Fruit fly (Drosophila melanogaster) Kc167 (cell line): ENCODE data around the gene CG13970.

ENCODE experiments used
- Myc ChIP-seq: fragments of >200 bp; optimal IDR thresholded peaks from 2 replicates; lab custom pipeline; 2017; ENCODE audit warnings: missing external identifiers
- Sin3A ChIP-seq: fragments of >200 bp; optimal IDR thresholded peaks from 2 replicates; lab custom pipeline; 2018; ENCODE audit warnings: missing external identifiers
- h ChIP-seq: fragments of >200 bp; optimal IDR thresholded peaks from 3 replicates; lab custom pipeline; 2018; ENCODE audit warnings: missing external identifiers
- insv ChIP-seq: fragments of >200 bp; optimal IDR thresholded peaks from 3 replicates; lab custom pipeline; 2018; ENCODE audit warnings: missing external identifiers
- psq ChIP-seq: fragments of >200 bp; optimal IDR thresholded peaks from 2 replicates; lab custom pipeline; 2017; ENCODE audit warnings: missing external identifiers
- ttk ChIP-seq: sonication (Bioruptor generic); optimal IDR thresholded peaks from 2 replicates; lab custom pipeline; 2017; ENCODE audit warnings: missing external identifiers

CG13970 gene

DNA sequence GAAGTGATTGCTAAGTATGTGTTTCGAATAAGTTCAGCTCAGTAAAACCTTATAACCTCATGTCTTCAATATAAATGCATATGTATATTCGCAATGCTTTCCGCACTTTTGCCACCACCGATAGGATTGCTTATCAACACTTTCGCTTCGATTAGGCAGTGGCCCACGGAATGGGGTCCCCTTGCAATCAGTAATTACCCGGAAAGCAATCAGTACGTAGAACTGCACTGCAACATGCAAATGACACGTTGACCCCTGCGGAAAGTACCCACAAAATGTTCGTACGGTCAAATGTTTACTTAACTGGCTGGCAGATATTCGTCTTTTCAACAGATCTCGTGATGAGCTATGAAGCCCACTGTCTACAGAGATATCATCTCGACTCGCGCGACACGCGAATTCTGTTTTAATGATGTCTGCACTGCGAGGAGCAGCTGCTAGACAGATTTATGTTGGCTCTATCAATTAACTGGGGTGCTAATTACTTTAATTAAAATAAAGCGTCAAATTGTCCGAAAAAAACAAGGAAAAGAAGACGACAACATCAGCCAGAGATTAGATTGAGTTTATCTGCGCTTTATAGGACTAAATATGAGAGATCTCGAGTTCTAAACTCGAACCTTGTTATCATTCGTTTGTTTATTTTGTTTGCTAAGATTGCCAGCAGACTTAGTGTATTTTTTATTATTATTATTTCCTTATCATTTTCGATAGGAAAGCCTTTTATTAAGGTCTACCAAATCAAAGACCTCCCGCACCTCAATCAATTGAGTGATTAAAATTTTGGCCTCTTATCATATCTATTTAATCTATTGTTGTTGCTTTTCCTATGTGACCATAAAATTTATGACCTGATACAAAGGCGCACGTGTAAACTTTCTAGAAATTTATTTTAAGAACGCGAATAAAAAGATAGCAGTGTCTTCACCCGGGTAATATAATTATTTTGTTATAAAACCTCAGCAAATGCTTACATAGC, 26.2 kb downstream of the CG13970 start:
- TF ChIP-seq insv (lab: Kevin White, UChicago), result no peak
- no peak for TF ChIP-seq ttk (lab: Kevin White, UChicago)
- TF ChIP-seq Sin3A (lab: Kevin White, UChicago), result no peak
- TF ChIP-seq Myc (lab: Kevin White, UChicago), result no peak
- no peak for TF ChIP-seq h (lab: Kevin White, UChicago)
- TF ChIP-seq psq, result no peak

DNA sequence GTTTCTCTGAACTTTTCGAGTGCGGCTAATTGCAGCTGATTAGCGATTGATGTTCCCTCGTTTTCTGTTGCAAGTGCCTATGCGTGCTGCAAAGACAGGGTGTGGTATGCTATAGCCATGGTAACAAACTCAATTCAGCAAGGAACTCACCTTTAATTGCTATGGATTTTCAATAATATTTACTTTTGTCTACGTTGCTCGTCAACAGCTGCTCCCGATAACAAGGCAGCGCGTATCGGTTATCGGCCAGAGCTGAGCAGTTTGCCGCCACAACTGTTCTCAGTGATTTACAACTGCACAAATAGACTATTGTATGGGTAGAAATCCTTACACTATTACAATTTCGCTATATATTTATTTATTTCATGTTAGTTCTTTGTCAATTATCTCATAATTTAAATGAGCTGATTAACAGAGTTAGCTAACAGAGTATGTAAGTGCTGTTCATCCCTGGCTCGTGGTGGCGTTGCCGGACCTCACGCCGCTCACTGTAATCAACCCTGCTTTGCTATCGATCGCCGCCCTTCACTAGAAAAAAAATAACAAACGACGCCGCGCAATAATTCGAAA, 28.6 kb downstream of the CG13970 start, which contains the start of the genes pr and neb:
TSS of gene pr (minus strand) at position 225 of the 570 bp plus-strand sequence.
TSS of gene neb (plus strand) at position 524 of the 570 bp plus-strand sequence.
- TF ChIP-seq psq (no peak), h (lab: Kevin White, UChicago) (no peak), Sin3A (lab: Kevin White, UChicago) (no peak), ttk (lab: Kevin White, UChicago) (no peak), Myc (lab: Kevin White, UChicago) (no peak)

DNA sequence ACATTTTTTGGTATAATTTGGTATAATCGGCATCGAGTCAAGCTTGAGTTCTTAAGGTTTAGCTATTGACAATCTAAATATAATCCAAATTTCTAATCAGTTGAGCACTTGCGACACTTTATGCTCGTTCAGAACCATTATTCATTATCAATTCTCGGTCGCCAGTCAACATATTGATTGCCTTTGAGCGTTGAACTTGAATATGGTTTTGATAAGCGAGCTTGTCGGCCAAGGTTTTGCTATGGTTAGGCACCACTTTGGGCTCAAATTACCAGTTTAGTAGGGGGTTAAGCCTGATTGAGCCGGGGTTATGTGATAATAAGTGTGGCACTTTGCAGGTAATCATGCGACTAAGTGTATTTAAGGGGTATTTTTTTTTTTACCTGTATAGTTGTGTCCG, 29.6 kb downstream of the CG13970 start:
- TF ChIP-seq h (lab: Kevin White, UChicago) (no peak), insv (lab: Kevin White, UChicago) (no peak), Myc (lab: Kevin White, UChicago) (no peak), ttk (lab: Kevin White, UChicago) (no peak), psq (no peak), Sin3A (lab: Kevin White, UChicago) (no peak)

DNA sequence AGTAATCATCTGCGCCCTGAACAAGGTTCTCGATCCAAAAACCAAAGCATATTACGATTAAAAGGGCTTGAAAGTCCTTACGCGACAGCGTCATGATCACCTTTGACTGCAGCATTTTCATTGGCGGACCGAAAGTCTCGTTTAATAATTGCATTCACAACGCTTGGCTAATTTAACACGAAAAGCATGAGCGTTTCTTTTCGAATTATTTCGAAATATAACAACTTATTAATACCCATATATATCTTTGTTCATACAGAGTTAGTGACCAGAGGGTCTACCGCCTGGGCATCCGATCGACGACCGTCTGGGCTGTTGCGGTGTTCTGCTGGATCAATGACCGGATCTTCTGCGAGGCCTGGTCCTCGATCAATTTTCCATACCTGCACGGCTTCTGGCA, 31.9 kb downstream of the CG13970 start, which contains the start of gene CG10730:
TSS of gene CG10730 (minus strand) at position 101 of the 400 bp plus-strand sequence.
- TF ChIP-seq ttk (lab: Kevin White, UChicago) (no peak), insv (lab: Kevin White, UChicago) (no peak), Myc (lab: Kevin White, UChicago) (no peak), h (lab: Kevin White, UChicago) (no peak), Sin3A (lab: Kevin White, UChicago) (no peak), psq (no peak)

DNA sequence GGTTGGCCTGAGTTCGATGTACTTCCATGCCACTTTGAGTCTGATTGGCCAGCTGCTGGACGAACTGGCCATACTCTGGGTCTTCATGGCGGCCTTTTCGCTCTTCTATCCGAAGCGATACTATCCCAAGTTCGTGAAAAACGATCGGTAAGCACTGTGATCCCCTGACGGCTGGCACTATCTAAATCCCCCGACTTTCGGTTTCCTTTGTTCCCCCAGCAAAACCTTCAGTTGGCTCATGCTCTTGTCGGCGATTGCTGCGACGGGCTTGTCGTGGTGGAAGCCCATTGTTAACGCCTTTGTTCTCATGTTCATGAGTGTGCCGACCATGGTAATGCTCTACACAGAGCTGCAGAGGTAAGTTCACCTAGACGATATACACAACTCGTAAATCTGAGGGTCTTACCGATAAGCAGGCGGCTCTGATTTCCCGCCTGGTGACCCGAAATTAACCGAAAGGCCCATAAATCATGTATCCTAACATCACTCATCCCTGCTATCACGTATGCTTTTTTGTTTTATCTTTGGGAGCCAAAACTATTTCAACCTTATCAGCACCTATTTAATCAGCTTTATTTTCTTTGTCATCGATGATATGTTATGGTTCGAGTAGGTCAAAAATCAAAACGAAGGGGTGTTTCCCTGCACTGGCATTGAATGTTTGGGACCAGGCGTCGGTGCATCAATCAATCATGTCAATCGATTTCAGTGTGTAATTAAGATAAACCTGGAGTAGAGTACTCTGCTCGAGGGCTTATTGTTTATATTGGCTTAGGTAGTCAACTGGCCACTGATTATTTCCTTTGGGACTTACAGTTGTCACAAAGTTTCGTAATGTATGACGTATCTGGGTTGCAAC, 34.6 kb downstream of the CG13970 start:
- TF ChIP-seq h (lab: Kevin White, UChicago), result no peak
- no peak for TF ChIP-seq Myc (lab: Kevin White, UChicago)
- no peak for TF ChIP-seq psq
- TF ChIP-seq insv (lab: Kevin White, UChicago), result no peak
- no peak for TF ChIP-seq Sin3A (lab: Kevin White, UChicago)
- TF ChIP-seq ttk (lab: Kevin White, UChicago), result no peak

DNA sequence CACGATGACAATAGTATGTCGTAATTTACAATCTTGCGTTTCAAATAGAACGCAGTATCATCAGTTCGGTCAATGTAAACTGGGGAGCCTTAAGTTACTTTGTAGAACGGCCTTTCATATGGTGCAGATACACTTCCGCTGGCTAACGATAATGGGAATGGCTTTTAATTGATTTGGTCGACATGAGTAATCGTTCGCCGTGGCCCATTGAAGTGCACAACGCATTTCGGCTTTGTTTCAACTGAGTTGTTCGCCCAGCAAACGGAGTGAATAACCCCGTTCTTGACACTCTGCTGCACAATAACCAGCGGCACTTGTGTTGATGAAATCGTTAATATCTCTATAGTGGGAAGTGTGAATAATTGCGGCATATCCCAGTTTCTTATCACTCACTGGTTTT, 36.0 kb downstream of the CG13970 start:
- TF ChIP-seq h (lab: Kevin White, UChicago), result no peak
- TF ChIP-seq Myc (lab: Kevin White, UChicago), result no peak
- no peak for TF ChIP-seq Sin3A (lab: Kevin White, UChicago)
- no peak for TF ChIP-seq ttk (lab: Kevin White, UChicago)
- TF ChIP-seq psq, result no peak
- no peak for TF ChIP-seq insv (lab: Kevin White, UChicago)

DNA sequence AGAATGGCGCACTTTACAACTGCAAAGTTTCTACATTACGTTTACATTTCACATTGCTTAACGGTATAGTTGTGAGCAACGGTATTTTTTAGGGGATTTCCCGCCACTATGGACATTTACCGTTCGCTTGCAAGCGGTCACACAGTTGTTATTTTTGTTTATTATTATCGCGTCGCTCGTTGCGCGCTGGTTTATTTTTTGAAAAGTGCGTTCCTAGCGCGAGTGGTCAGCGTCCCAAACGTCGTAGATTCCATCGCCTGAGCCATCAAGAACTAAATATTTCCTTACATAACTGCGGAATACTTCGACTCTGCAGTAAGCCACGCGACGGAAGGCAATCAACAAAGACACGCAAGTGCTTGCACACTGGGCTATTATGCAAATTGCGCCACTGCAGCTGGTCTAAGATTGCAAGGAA, 37.7 kb downstream of the CG13970 start, which contains the start of gene bwa:
TSS of gene bwa (plus strand) at position 159 of the 418 bp plus-strand sequence.
- TF ChIP-seq Myc (lab: Kevin White, UChicago), result no peak
- TF ChIP-seq Sin3A (lab: Kevin White, UChicago), result no peak
- TF ChIP-seq insv (lab: Kevin White, UChicago), result no peak
- no peak for TF ChIP-seq h (lab: Kevin White, UChicago)
- no peak for TF ChIP-seq psq
- TF ChIP-seq ttk (lab: Kevin White, UChicago), result no peak

DNA sequence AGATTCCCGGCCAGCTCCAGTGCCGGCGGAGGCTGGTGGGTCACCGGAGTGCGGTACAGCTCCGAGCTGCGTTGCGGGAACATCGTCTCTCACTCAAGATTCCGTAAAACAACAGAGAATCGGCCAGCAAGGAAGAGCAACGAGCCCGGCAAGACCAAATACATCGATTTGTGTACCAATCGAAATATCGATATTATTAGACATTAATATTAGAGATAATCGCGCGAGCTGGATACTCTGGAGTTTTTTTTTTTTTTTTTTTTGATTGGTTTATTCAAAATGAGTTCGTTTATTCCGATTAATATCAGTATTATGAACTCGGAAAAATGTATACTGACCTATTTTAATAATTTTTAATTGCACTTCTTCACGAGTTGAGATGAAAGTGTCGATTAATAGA, 38.4 kb downstream of the CG13970 start, which contains the start of gene vls:
TSS of gene vls (minus strand) at position 164 of the 400 bp plus-strand sequence.
- TF ChIP-seq ttk (lab: Kevin White, UChicago), result no peak

DNA sequence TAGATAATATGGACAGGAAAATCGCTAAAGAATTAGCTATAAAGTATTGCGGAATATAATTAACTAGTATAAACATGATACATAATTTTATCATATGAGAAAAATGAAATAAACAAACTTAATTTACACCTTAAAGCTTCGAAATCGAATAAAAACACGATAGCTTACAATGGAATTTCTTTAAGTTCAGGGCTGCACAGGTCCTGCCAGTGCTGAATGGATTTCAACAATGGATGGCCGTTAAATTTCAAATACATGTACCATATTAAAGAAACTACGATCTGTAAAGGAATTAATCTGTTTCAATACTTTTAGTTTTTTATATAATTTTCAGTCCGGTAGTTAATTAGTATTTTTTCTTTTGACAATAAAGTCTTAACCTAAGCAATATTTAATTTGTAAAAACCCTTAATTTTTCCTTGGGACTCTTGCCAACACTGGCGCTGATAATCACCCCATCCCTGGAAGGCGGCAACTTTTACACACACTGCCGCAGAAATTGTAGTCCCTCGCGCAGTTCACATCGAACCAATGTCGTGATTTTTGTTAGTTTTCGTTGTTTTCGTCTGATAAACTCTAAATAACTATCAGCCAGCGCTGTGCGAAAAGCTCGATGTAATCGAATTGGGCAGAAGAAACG, 42.8 kb downstream of the CG13970 start, which contains the start of the genes barr and lok:
TSS of gene barr (minus strand) at position 353 of the 640 bp plus-strand sequence.
TSS of gene lok (plus strand) at position 405 of the 640 bp plus-strand sequence.
- TF ChIP-seq Myc (lab: Kevin White, UChicago) (no peak), ttk (lab: Kevin White, UChicago) (no peak), Sin3A (lab: Kevin White, UChicago) (no peak), insv (lab: Kevin White, UChicago) (no peak), h (lab: Kevin White, UChicago) (no peak), psq (no peak)

DNA sequence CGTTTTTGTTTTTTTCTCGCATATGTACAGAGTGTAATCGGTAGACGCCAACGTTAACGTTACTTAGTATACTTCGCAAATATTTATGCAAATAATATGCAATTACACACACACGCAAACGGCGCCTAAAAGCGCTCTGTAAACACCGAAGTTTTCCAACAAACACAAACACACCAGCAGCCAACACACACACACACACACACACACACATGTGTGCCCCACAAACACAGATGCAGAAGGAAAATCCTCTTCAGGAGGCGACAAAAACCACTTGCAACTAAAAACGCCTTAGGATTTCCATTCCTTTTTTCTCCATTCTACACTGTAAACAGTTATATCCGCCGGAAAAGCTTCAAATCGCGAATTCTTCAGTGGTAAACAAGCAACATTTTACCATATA, 46.6 kb downstream of the CG13970 start:
- TF ChIP-seq Myc (lab: Kevin White, UChicago), result no peak
- TF ChIP-seq insv (lab: Kevin White, UChicago), result no peak
- TF ChIP-seq ttk (lab: Kevin White, UChicago), result no peak
- TF ChIP-seq h (lab: Kevin White, UChicago), result no peak
- no peak for TF ChIP-seq Sin3A (lab: Kevin White, UChicago)
- no peak for TF ChIP-seq psq
